Worm (Caenorhabditis elegans): ENCODE results near the gene F27C8.2.

The F27C8.2 gene

ce11 chrIV:9614695-9615094 is 18.5 kb downstream of the F27C8.2 start, which contains the start of gene elt-1:
Gene elt-1 (plus strand): TSS chrIV:9614995.
- TF ChIP-seq F13C5.2 (tag; optimal IDR thresholded peaks at IDR 0.05), result no peak
- TF ChIP-seq tra-4 (tag; optimal IDR thresholded peaks at IDR 0.05), result no peak
- no peak for TF ChIP-seq ceh-13 (GFP tag; optimal IDR thresholded peaks at IDR 0.05)
- TF ChIP-seq flt-1 (GFP tag; IDR thresholded peaks at IDR 0.05), result no peak
- no peak for TF ChIP-seq scrt-1 (GFP tag; IDR thresholded peaks at IDR 0.05)
- TF ChIP-seq B0310.2 (tag; optimal IDR thresholded peaks at IDR 0.05), result no peak
- no peak for TF ChIP-seq hmg-4 (GFP tag; optimal IDR thresholded peaks at IDR 0.05)
- no peak for TF ChIP-seq sea-1 (GFP tag; conservative IDR thresholded peaks at IDR 0.05)
- no peak for TF ChIP-seq ets-7 (tag; optimal IDR thresholded peaks at IDR 0.05)
- no peak for TF ChIP-seq hmbx-1 (tag; optimal IDR thresholded peaks at IDR 0.05)
- TF ChIP-seq ceh-36 (tag; optimal IDR thresholded peaks at IDR 0.05), result no peak
- TF ChIP-seq aly-1 (tag; optimal IDR thresholded peaks at IDR 0.05), result no peak
- no peak for TF ChIP-seq ama-1 (optimal IDR thresholded peaks at IDR 0.05)
- no peak for TF ChIP-seq tbx-11 (GFP tag; IDR thresholded peaks at IDR 0.05)
- no peak for TF ChIP-seq pes-1 (GFP tag; IDR thresholded peaks at IDR 0.05)
- TF ChIP-seq tbx-37 (GFP tag; conservative IDR thresholded peaks at IDR 0.05), result no peak
- TF ChIP-seq hnd-1 (tag; optimal IDR thresholded peaks at IDR 0.05), result no peak

- TF ChIP-seq ama-1 (optimal IDR thresholded peaks at IDR 0.05), result no peak
- no peak for TF ChIP-seq ets-7 (tag; optimal IDR thresholded peaks at IDR 0.05)
Observed at ce11 chrIV:9615511-9615910, 19.4 kb downstream of the F27C8.2 start.

- TF ChIP-seq ets-7 (tag; optimal IDR thresholded peaks at IDR 0.05) (no peak), aly-1 (tag; optimal IDR thresholded peaks at IDR 0.05) (no peak), pes-1 (GFP tag; IDR thresholded peaks at IDR 0.05) (no peak), flt-1 (GFP tag; IDR thresholded peaks at IDR 0.05) (no peak), scrt-1 (GFP tag; IDR thresholded peaks at IDR 0.05) (no peak), B0310.2 (tag; optimal IDR thresholded peaks at IDR 0.05) (no peak), ama-1 (optimal IDR thresholded peaks at IDR 0.05) (no peak), tbx-11 (GFP tag; IDR thresholded peaks at IDR 0.05) (no peak), ceh-36 (tag; optimal IDR thresholded peaks at IDR 0.05) (no peak), tra-4 (tag; optimal IDR thresholded peaks at IDR 0.05) (no peak), ceh-13 (GFP tag; optimal IDR thresholded peaks at IDR 0.05) (no peak), hmg-4 (GFP tag; optimal IDR thresholded peaks at IDR 0.05) (no peak), F13C5.2 (tag; optimal IDR thresholded peaks at IDR 0.05) (no peak), hmbx-1 (tag; optimal IDR thresholded peaks at IDR 0.05) (no peak), tbx-37 (GFP tag; conservative IDR thresholded peaks at IDR 0.05) (no peak), hnd-1 (tag; optimal IDR thresholded peaks at IDR 0.05) (no peak)
Observed at ce11 chrIV:9617358-9617757, 21.2 kb downstream of the F27C8.2 start.

- no peak for TF ChIP-seq tbx-37 (GFP tag; conservative IDR thresholded peaks at IDR 0.05)
- no peak for TF ChIP-seq ets-7 (tag; optimal IDR thresholded peaks at IDR 0.05)
Observed at ce11 chrIV:9618015-9618414, 21.9 kb downstream of the F27C8.2 start.

- TF ChIP-seq tbx-37 (GFP tag; conservative IDR thresholded peaks at IDR 0.05) (no peak), hmg-4 (GFP tag; optimal IDR thresholded peaks at IDR 0.05) (no peak), ceh-13 (GFP tag; optimal IDR thresholded peaks at IDR 0.05) (no peak), hmbx-1 (tag; optimal IDR thresholded peaks at IDR 0.05) (no peak), sea-1 (GFP tag; conservative IDR thresholded peaks at IDR 0.05) (no peak), tra-4 (tag; optimal IDR thresholded peaks at IDR 0.05) (no peak), pes-1 (GFP tag; IDR thresholded peaks at IDR 0.05) (no peak), scrt-1 (GFP tag; IDR thresholded peaks at IDR 0.05) (no peak), aly-1 (tag; optimal IDR thresholded peaks at IDR 0.05) (no peak)
Observed at ce11 chrIV:9618836-9619235, 22.7 kb downstream of the F27C8.2 start.

- TF ChIP-seq ets-7 (tag; optimal IDR thresholded peaks at IDR 0.05) (no peak), hmg-4 (GFP tag; optimal IDR thresholded peaks at IDR 0.05) (no peak), B0310.2 (tag; optimal IDR thresholded peaks at IDR 0.05) (no peak), aly-1 (tag; optimal IDR thresholded peaks at IDR 0.05) (no peak)
Observed at ce11 chrIV:9622272-9622671, 26.1 kb downstream of the F27C8.2 start, which contains the start of gene W09C2.7. Gene W09C2.7 (minus strand): TSS chrIV:9622372.

- no peak for TF ChIP-seq aly-1 (tag; optimal IDR thresholded peaks at IDR 0.05)
- TF ChIP-seq hmbx-1 (tag; optimal IDR thresholded peaks at IDR 0.05), result no peak
- TF ChIP-seq sea-1 (GFP tag; conservative IDR thresholded peaks at IDR 0.05), result no peak
Observed at ce11 chrIV:9623269-9623668, 27.1 kb downstream of the F27C8.2 start, which contains the start of gene W09C2.9. Gene W09C2.9 (minus strand): TSS chrIV:9623369.

ce11 chrIV:9624275-9624674 is 28.1 kb downstream of the F27C8.2 start, which contains the start of gene W09C2.8:
Gene W09C2.8 (minus strand): TSS chrIV:9624375.
- TF ChIP-seq F13C5.2 (tag; optimal IDR thresholded peaks at IDR 0.05) (no peak), ama-1 (optimal IDR thresholded peaks at IDR 0.05) (no peak), flt-1 (GFP tag; IDR thresholded peaks at IDR 0.05) (no peak), tbx-11 (GFP tag; IDR thresholded peaks at IDR 0.05) (no peak), tbx-37 (GFP tag; conservative IDR thresholded peaks at IDR 0.05) (no peak), ceh-36 (tag; optimal IDR thresholded peaks at IDR 0.05) (no peak), scrt-1 (GFP tag; IDR thresholded peaks at IDR 0.05) (no peak), ceh-13 (GFP tag; optimal IDR thresholded peaks at IDR 0.05) (no peak), tra-4 (tag; optimal IDR thresholded peaks at IDR 0.05) (no peak), ets-7 (tag; optimal IDR thresholded peaks at IDR 0.05) (no peak), hmg-4 (GFP tag; optimal IDR thresholded peaks at IDR 0.05) (no peak), hnd-1 (tag; optimal IDR thresholded peaks at IDR 0.05) (no peak)

- TF ChIP-seq aly-1 (tag; optimal IDR thresholded peaks at IDR 0.05) (no peak), hmg-4 (GFP tag; optimal IDR thresholded peaks at IDR 0.05) (no peak), tbx-11 (GFP tag; IDR thresholded peaks at IDR 0.05) (no peak), flt-1 (GFP tag; IDR thresholded peaks at IDR 0.05) (no peak), ets-7 (tag; optimal IDR thresholded peaks at IDR 0.05) (no peak), ceh-36 (tag; optimal IDR thresholded peaks at IDR 0.05) (no peak), F13C5.2 (tag; optimal IDR thresholded peaks at IDR 0.05) (no peak), sea-1 (GFP tag; conservative IDR thresholded peaks at IDR 0.05) (no peak), hnd-1 (tag; optimal IDR thresholded peaks at IDR 0.05) (no peak), tra-4 (tag; optimal IDR thresholded peaks at IDR 0.05) (no peak), scrt-1 (GFP tag; IDR thresholded peaks at IDR 0.05) (no peak), hmbx-1 (tag; optimal IDR thresholded peaks at IDR 0.05) (no peak), B0310.2 (tag; optimal IDR thresholded peaks at IDR 0.05) (no peak), tbx-37 (GFP tag; conservative IDR thresholded peaks at IDR 0.05) (no peak), pes-1 (GFP tag; IDR thresholded peaks at IDR 0.05) (no peak)
Observed at ce11 chrIV:9624977-9625376, 28.8 kb downstream of the F27C8.2 start, which contains the start of gene W09C2.10. Gene W09C2.10 (minus strand): TSS chrIV:9625077.

All from whole organism, early embryonic.